Worm (Caenorhabditis elegans): ENCODE results near the gene W04H10.1.

DNA sequence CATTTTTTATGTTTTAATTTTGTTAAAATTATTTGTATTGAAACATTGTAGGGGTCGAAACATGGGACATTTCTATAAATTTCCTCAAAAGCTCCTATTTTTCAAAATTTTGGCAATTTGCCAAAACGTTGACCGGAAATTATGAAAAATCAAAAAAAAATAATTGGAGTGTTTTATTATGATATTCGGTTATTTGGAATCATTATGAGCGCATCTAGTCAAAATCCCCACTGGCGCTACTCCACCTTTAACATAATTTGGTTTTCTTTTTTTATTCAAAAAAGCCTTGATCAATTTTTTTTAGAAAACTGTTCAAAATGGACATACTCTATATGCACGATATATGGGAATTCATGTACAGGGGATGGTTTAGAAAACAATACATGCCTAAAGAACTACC, 3.6 kb upstream of the W04H10.1 start, which contains the start of gene W04H10.2:
- TF ChIP-seq him-1 (tag; optimal IDR thresholded peaks at IDR 0.05) (no peak), dao-5 (tag; optimal IDR thresholded peaks at IDR 0.05) (no peak), W03F9.2 (tag; optimal IDR thresholded peaks at IDR 0.05) (no peak)

All from whole organism, L4/young adult.